Fruit fly (Drosophila melanogaster) whole organism, embryonic: ENCODE data around the gene CG12177.
A peak's percentile ranks its signal among the peaks of the same experiment; 100 is the strongest.

Source experiments
- Blimp-1 ChIP-seq: fragments of 200-800 bp; sonication (Bioruptor generic); optimal IDR thresholded peaks from 3 replicates; lab custom pipeline; 2018; ENCODE audit warnings: missing biosample characterization, missing genetic modification characterization, mild to moderate bottlenecking, moderate library complexity, missing genetic modification reagents
- CG10543 ChIP-seq: fragments of 200-800 bp; sonication (Bioruptor generic); optimal IDR thresholded peaks from 3 replicates; lab custom pipeline; 2017; ENCODE audit warnings: missing biosample characterization, mild to moderate bottlenecking, missing genetic modification characterization, moderate library complexity
- CG11247 ChIP-seq: fragments of 200-800 bp; sonication (Bioruptor generic); IDR thresholded peaks from 2 replicates; pipeline ENCODE4 v1.3.6; 2022; ENCODE audit warnings: missing biosample characterization, missing genetic modification characterization
- CG14860 ChIP-seq: fragments of 200-800 bp; sonication (Bioruptor generic); IDR thresholded peaks from 3 replicates; pipeline ENCODE4 v1.3.6; 2022; ENCODE audit warnings: missing biosample characterization, missing genetic modification characterization; ENCODE audit not compliant: partially characterized antibody
- CG14965 ChIP-seq: fragments of 200-800 bp; sonication (Bioruptor generic); optimal IDR thresholded peaks from 2 replicates; lab custom pipeline; 2016; ENCODE audit warnings: missing biosample characterization, missing genetic modification characterization, borderline replicate concordance
- CG15601 ChIP-seq: fragments of 200-800 bp; sonication (Bioruptor generic); optimal IDR thresholded peaks from 3 replicates; lab custom pipeline; 2019; ENCODE audit warnings: missing biosample characterization, mild to moderate bottlenecking, missing genetic modification characterization, moderate library complexity
- CG17912 ChIP-seq: fragments of 200-800 bp; sonication (Bioruptor generic); optimal IDR thresholded peaks from 2 replicates; lab custom pipeline; 2018; ENCODE audit warnings: missing biosample characterization, mild to moderate bottlenecking, missing genetic modification characterization
- CG18599 ChIP-seq: fragments of 200-800 bp; sonication (Bioruptor generic); optimal IDR thresholded peaks from 3 replicates; lab custom pipeline; 2017; ENCODE audit warnings: missing biosample characterization, missing genetic modification characterization, mild to moderate bottlenecking, moderate library complexity, missing genetic modification reagents
- CG2116 ChIP-seq: fragments of 200-800 bp; sonication (Bioruptor generic); optimal IDR thresholded peaks from 3 replicates; lab custom pipeline; 2018; ENCODE audit warnings: missing biosample characterization, mild to moderate bottlenecking, missing genetic modification characterization
- CG4360 ChIP-seq: fragments of 200-800 bp; sonication (Bioruptor generic); IDR thresholded peaks from 2 replicates; pipeline ENCODE4 v1.3.6; 2022; ENCODE audit warnings: missing biosample characterization, missing genetic modification characterization
- CG43689 ChIP-seq: fragments of 200-800 bp; sonication (Bioruptor generic); IDR thresholded peaks from 2 replicates; pipeline ENCODE4 v1.3.6; 2022; ENCODE audit warnings: missing biosample characterization, missing genetic modification characterization
- CG6272 ChIP-seq: fragments of 200-800 bp; sonication (Bioruptor generic); IDR thresholded peaks from 2 replicates; pipeline ENCODE4 v1.3.6; 2022; ENCODE audit warnings: missing biosample characterization, missing genetic modification characterization
- CG6683 ChIP-seq: fragments of 200-800 bp; sonication (Bioruptor generic); optimal IDR thresholded peaks from 2 replicates; lab custom pipeline; 2017; ENCODE audit warnings: missing biosample characterization, mild to moderate bottlenecking, missing genetic modification characterization, missing genetic modification reagents
- CG6791 ChIP-seq: fragments of 200-800 bp; sonication (Bioruptor generic); IDR thresholded peaks from 3 replicates; pipeline ENCODE4 v1.3.6; 2022; ENCODE audit warnings: missing biosample characterization, missing genetic modification characterization; ENCODE audit not compliant: partially characterized antibody
- CG7839 ChIP-seq: fragments of 200-800 bp; sonication (Bioruptor generic); optimal IDR thresholded peaks from 3 replicates; lab custom pipeline; 2018; ENCODE audit warnings: missing biosample characterization, mild to moderate bottlenecking, missing genetic modification characterization, moderate library complexity
- CkIIα-i1 ChIP-seq: fragments of 200-800 bp; sonication (Bioruptor generic); IDR thresholded peaks from 2 replicates; pipeline ENCODE4 v1.3.6; 2022; ENCODE audit warnings: missing biosample characterization, missing genetic modification characterization
- D19B ChIP-seq: fragments of 200-800 bp; sonication (Bioruptor generic); optimal IDR thresholded peaks from 2 replicates; lab custom pipeline; 2017; ENCODE audit warnings: missing biosample characterization, mild to moderate bottlenecking, missing genetic modification characterization
- Doc2 ChIP-seq: fragments of 200-800 bp; sonication (Bioruptor generic); IDR thresholded peaks from 2 replicates; pipeline ENCODE4 v1.3.6; 2022; ENCODE audit warnings: missing biosample characterization, missing genetic modification characterization
- Fer1 ChIP-seq: fragments of 200-800 bp; sonication (Bioruptor generic); optimal IDR thresholded peaks from 2 replicates; lab custom pipeline; 2017; ENCODE audit warnings: missing biosample characterization, mild to moderate bottlenecking, missing genetic modification characterization
- HHEX ChIP-seq: fragments of 200-800 bp; sonication (Bioruptor generic); optimal IDR thresholded peaks from 3 replicates; lab custom pipeline; 2017; ENCODE audit warnings: missing biosample characterization, mild to moderate bottlenecking, missing genetic modification characterization, missing genetic modification reagents
- HLH3B ChIP-seq: fragments of 200-800 bp; sonication (Bioruptor generic); IDR thresholded peaks from 2 replicates; pipeline ENCODE4 v1.3.6; 2022; ENCODE audit warnings: missing biosample characterization, missing genetic modification characterization
- Hmr ChIP-seq: fragments of 200-800 bp; sonication (Bioruptor generic); optimal IDR thresholded peaks from 3 replicates; lab custom pipeline; 2017; ENCODE audit warnings: mild to moderate bottlenecking, missing biosample characterization, missing genetic modification reagents, missing genetic modification characterization
- Hr51 ChIP-seq, 2 experiments: fragments of 200-800 bp; sonication (Bioruptor generic); optimal IDR thresholded peaks; 2 replicates in 1 of 2; 3 replicates in 1 of 2; lab custom pipeline; 2016 to 2018; ENCODE audit warnings: missing biosample characterization in 2 of 2, missing genetic modification characterization in 2 of 2, mild to moderate bottlenecking in 1 of 2, moderate library complexity in 1 of 2
- Kr ChIP-seq: fragments of 200-800 bp; sonication (Bioruptor generic); optimal IDR thresholded peaks from 2 replicates; lab custom pipeline; 2017; ENCODE audit warnings: missing biosample characterization, mild to moderate bottlenecking, missing genetic modification characterization
- Lpt ChIP-seq: fragments of >200 bp; optimal IDR thresholded peaks from 2 replicates; lab custom pipeline; 2018; ENCODE audit warnings: missing biosample characterization, missing genetic modification characterization
- Mrtf ChIP-seq: fragments of 200-800 bp; sonication (Bioruptor generic); IDR thresholded peaks from 3 replicates; pipeline ENCODE4 v1.3.6; 2022; ENCODE audit warnings: missing biosample characterization, missing genetic modification characterization
- Six4 ChIP-seq: fragments of 200-800 bp; sonication (Bioruptor generic); optimal IDR thresholded peaks from 2 replicates; lab custom pipeline; 2016; ENCODE audit warnings: missing biosample characterization, missing genetic modification characterization
- Sox100B ChIP-seq: fragments of 200-800 bp; sonication (Bioruptor generic); optimal IDR thresholded peaks from 3 replicates; lab custom pipeline; 2018; ENCODE audit warnings: missing biosample characterization, mild to moderate bottlenecking, missing genetic modification characterization
- Sry-β ChIP-seq: fragments of 200-800 bp; sonication (Bioruptor generic); optimal IDR thresholded peaks from 2 replicates; lab custom pipeline; 2018; ENCODE audit warnings: missing biosample characterization, mild to moderate bottlenecking, missing genetic modification characterization, moderate library complexity
- bigmax ChIP-seq: fragments of 200-800 bp; sonication (Bioruptor generic); optimal IDR thresholded peaks from 2 replicates; lab custom pipeline; 2018; ENCODE audit warnings: missing biosample characterization, mild to moderate bottlenecking, missing genetic modification characterization
- chm ChIP-seq: fragments of 200-800 bp; sonication (Bioruptor generic); IDR thresholded peaks from 2 replicates; pipeline ENCODE4 v1.3.6; 2022; ENCODE audit warnings: missing biosample characterization, missing genetic modification characterization
- croc ChIP-seq: fragments of 200-800 bp; sonication (Bioruptor generic); conservative IDR thresholded peaks from 3 replicates; pipeline ENCODE4 v1.3.6; 2022; ENCODE audit warnings: missing biosample characterization, missing genetic modification characterization
- dati ChIP-seq: fragments of 200-800 bp; sonication (Bioruptor generic); IDR thresholded peaks from 2 replicates; pipeline ENCODE4 v1.3.6; 2022; ENCODE audit warnings: missing biosample characterization, missing genetic modification characterization
- en ChIP-seq: fragments of 200-800 bp; sonication (Bioruptor generic); optimal IDR thresholded peaks from 2 replicates; lab custom pipeline; 2016; ENCODE audit warnings: missing biosample characterization, missing genetic modification characterization
- fu2 ChIP-seq: fragments of 200-800 bp; sonication (Bioruptor generic); optimal IDR thresholded peaks from 2 replicates; lab custom pipeline; 2016; ENCODE audit warnings: missing biosample characterization, missing genetic modification characterization
- gce ChIP-seq: fragments of 200-800 bp; sonication (Bioruptor generic); IDR thresholded peaks from 3 replicates; pipeline ENCODE4 v1.3.6; 2022; ENCODE audit warnings: missing biosample characterization, missing genetic modification characterization
- grau ChIP-seq: fragments of 200-800 bp; optimal IDR thresholded peaks from 3 replicates; lab custom pipeline; 2019; ENCODE audit warnings: missing biosample characterization, mild to moderate bottlenecking, missing genetic modification characterization, moderate library complexity
- h ChIP-seq: fragments of >200 bp; optimal IDR thresholded peaks from 2 replicates; lab custom pipeline; 2017
- ind ChIP-seq: fragments of 200-800 bp; sonication (Bioruptor generic); optimal IDR thresholded peaks from 3 replicates; lab custom pipeline; 2016; ENCODE audit warnings: missing biosample characterization, missing genetic modification characterization
- luna ChIP-seq: fragments of 200-800 bp; sonication (Bioruptor generic); optimal IDR thresholded peaks from 2 replicates; lab custom pipeline; 2016; ENCODE audit warnings: missing biosample characterization, missing genetic modification characterization
- maf-S ChIP-seq: fragments of 200-800 bp; sonication (Bioruptor generic); optimal IDR thresholded peaks from 2 replicates; lab custom pipeline; 2016; ENCODE audit warnings: missing biosample characterization, missing genetic modification characterization
- pb ChIP-seq: fragments of 200-800 bp; sonication (Bioruptor generic); optimal IDR thresholded peaks from 3 replicates; lab custom pipeline; 2016; ENCODE audit warnings: missing biosample characterization, missing genetic modification characterization
- psq ChIP-seq: fragments of 200-800 bp; sonication (Bioruptor generic); optimal IDR thresholded peaks from 2 replicates; lab custom pipeline; 2017; ENCODE audit warnings: missing biosample characterization, missing genetic modification characterization
- pzg ChIP-seq: fragments of 200-800 bp; sonication (Bioruptor generic); optimal IDR thresholded peaks from 3 replicates; lab custom pipeline; 2018; ENCODE audit warnings: missing biosample characterization, mild to moderate bottlenecking, missing genetic modification characterization, moderate library complexity
- row ChIP-seq: fragments of 200-800 bp; sonication (Bioruptor generic); IDR thresholded peaks from 3 replicates; pipeline ENCODE4 v1.3.6; 2022; ENCODE audit warnings: missing biosample characterization, missing genetic modification characterization
- run ChIP-seq: fragments of 200-800 bp; sonication (Bioruptor generic); optimal IDR thresholded peaks from 3 replicates; lab custom pipeline; 2018; ENCODE audit warnings: missing biosample characterization, mild to moderate bottlenecking, missing genetic modification characterization
- sd ChIP-seq: fragments of 200-800 bp; sonication (Bioruptor generic); optimal IDR thresholded peaks from 3 replicates; lab custom pipeline; 2018; ENCODE audit warnings: missing biosample characterization, mild to moderate bottlenecking, missing genetic modification characterization, moderate library complexity
- sob ChIP-seq: fragments of 200-800 bp; sonication (Bioruptor generic); IDR thresholded peaks from 2 replicates; pipeline ENCODE4 v1.3.6; 2022; ENCODE audit warnings: missing biosample characterization, missing genetic modification characterization
- usp ChIP-seq: fragments of >200 bp; optimal IDR thresholded peaks from 2 replicates; lab custom pipeline; 2017; ENCODE audit warnings: missing biosample characterization, missing genetic modification characterization
- vnd ChIP-seq: fragments of 200-800 bp; sonication (Bioruptor generic); IDR thresholded peaks from 3 replicates; pipeline ENCODE4 v1.3.6; 2022; ENCODE audit warnings: missing biosample characterization, missing genetic modification characterization; ENCODE audit not compliant: partially characterized antibody
- zfh2 ChIP-seq: fragments of 200-800 bp; sonication (Bioruptor generic); optimal IDR thresholded peaks from 2 replicates; lab custom pipeline; 2016; ENCODE audit warnings: missing biosample characterization, missing genetic modification characterization

The CG12177 gene

DNA sequence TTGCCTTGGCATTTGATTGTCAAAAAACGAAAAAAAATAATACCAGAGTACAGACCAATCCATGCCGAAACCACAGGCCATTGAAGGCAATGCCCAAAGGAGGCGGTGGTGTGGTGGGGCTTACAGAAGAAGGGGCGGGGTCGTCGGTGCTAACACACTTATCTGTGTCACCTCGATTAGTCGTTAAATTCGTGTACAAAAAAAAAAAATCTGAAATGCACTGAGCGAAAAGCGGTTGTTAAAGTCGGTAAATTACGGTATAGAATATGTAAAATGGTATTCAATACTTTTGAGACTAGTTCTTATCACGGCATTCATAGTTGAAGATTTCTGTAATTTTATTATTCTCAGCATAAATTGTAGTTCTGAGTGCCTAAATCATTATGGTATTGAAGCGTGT is 36.3 kb downstream of the CG12177 start (continued):
- peak; percentile 36 for TF ChIP-seq Fer1 (GFP tag; lab: Kevin White, UChicago)
- no peak for TF ChIP-seq CG10543 (GFP tag; lab: Kevin White, UChicago)
- TF ChIP-seq CkIIα-i1 (GFP tag; lab: Robert Waterston, UW), result no peak
- peak; percentile 53 for TF ChIP-seq HHEX (GFP tag; lab: Kevin White, UChicago)
- TF ChIP-seq Kr (GFP tag; lab: Kevin White, UChicago), result no peak
- no peak for TF ChIP-seq run (tag; lab: Kevin White, UChicago)
- TF ChIP-seq dati (GFP tag; lab: Robert Waterston, UW), result no peak
- TF ChIP-seq gce, result 0 out of 3 replicates have a peak, but pooled peaks have one; percentile 23
- 0 out of 2 replicates have a peak, but pooled peaks have one; percentile 59 for TF ChIP-seq chm
- TF ChIP-seq CG6791 (GFP tag; lab: Robert Waterston, UW), result no peak
- no peak for TF ChIP-seq CG14965 (GFP tag; lab: Kevin White, UChicago)
- TF ChIP-seq Hr51 (GFP tag; optimal IDR thresholded peaks at IDR 0.05; lab: Kevin White, UChicago), result peak in 1 of 2 experiments; percentile 51
- TF ChIP-seq zfh2, result no peak
- TF ChIP-seq croc (GFP tag; lab: Robert Waterston, UW), result no peak; the same call in 2 of the 3 replicates
- TF ChIP-seq fu2 (GFP tag; lab: Kevin White, UChicago), result no peak
- TF ChIP-seq Mrtf, result no peak
- peak; percentile 14 for TF ChIP-seq grau (tag; lab: Kevin White, UChicago)
- TF ChIP-seq CG43689 (GFP tag; lab: Robert Waterston, UW), result 0 out of 2 replicates have a peak, but pooled peaks have one; percentile 13
- TF ChIP-seq row (GFP tag; lab: Robert Waterston, UW), result peak; percentile 71
- peak; percentile 12 for TF ChIP-seq Hmr (GFP tag; lab: Kevin White, UChicago)
- peak; percentile 63 for TF ChIP-seq ind
- no peak for TF ChIP-seq CG6683 (GFP tag; lab: Kevin White, UChicago)
- no peak for TF ChIP-seq maf-S
- no peak for TF ChIP-seq vnd (GFP tag; lab: Robert Waterston, UW)
- TF ChIP-seq pzg, result no peak
- no peak for TF ChIP-seq Doc2 (GFP tag; lab: Robert Waterston, UW)
- no peak for TF ChIP-seq Sry-β
- no peak for TF ChIP-seq D19B (GFP tag; lab: Kevin White, UChicago)
- peak; percentile 81 for TF ChIP-seq Blimp-1 (GFP tag; lab: Kevin White, UChicago)
- TF ChIP-seq sob (GFP tag; lab: Robert Waterston, UW), result peak; percentile 66
- TF ChIP-seq en, result no peak
- peak; percentile 54 for TF ChIP-seq HLH3B (GFP tag; lab: Robert Waterston, UW)
- TF ChIP-seq CG14860 (GFP tag; lab: Robert Waterston, UW), result no peak
- peak; percentile 37; the same call in 1 of the 2 replicates for TF ChIP-seq CG6272 (GFP tag; lab: Robert Waterston, UW)
- peak; percentile 70 for TF ChIP-seq CG7839 (tag; lab: Kevin White, UChicago)
- TF ChIP-seq CG11247 (GFP tag; lab: Robert Waterston, UW), result peak; percentile 65
- TF ChIP-seq bigmax, result no peak
- no peak for TF ChIP-seq CG2116 (GFP tag; lab: Kevin White, UChicago)
- no peak for TF ChIP-seq luna
- TF ChIP-seq CG18599 (GFP tag; lab: Kevin White, UChicago), result peak; percentile 60
- TF ChIP-seq sd, result no peak
- no peak for TF ChIP-seq h (lab: Kevin White, UChicago)
- peak; percentile 13 for TF ChIP-seq CG15601
- TF ChIP-seq Lpt, result no peak
- TF ChIP-seq CG4360 (GFP tag; lab: Robert Waterston, UW), result no peak
- no peak for TF ChIP-seq psq (GFP tag; lab: Kevin White, UChicago)
- peak; percentile 17 for TF ChIP-seq Six4
- TF ChIP-seq CG17912 (GFP tag; lab: Kevin White, UChicago), result no peak
- no peak for TF ChIP-seq pb
- TF ChIP-seq Sox100B (GFP tag; lab: Kevin White, UChicago), result peak; percentile 32
- no peak for TF ChIP-seq usp
